Worm (Caenorhabditis elegans): Measurements from ENCODE around the gene hgap-2.

DNA sequence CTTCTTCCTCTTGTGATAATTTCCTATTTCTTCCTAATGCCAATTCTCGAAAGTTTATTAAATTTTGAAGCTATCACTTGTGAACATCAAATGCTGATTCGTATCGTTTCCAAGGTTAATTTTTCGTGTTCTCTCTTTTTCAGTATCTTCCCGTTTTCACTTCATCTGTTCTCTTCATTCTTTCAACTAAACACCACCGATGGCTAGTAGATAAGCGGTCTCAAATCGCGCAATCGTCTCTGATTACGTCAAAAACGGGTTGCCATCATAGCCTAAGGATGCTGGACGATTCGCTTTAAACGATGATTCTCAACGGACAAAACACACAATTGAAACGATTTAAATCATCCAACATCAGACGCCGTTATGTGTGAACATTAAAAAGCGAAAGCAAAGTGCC is 32.9 kb upstream of the hgap-2 start:
- TF ChIP-seq him-1 (tag; optimal IDR thresholded peaks at IDR 0.05) (no peak), W03F9.2 (tag; optimal IDR thresholded peaks at IDR 0.05) (no peak)
